Worm (Caenorhabditis elegans): ENCODE measurements around the gene nspd-7.
A peak's percentile ranks its signal among the peaks of the same experiment; 100 is the strongest.

nspd-7 gene

ce11 chrIV:10252350-10252792 lies 16.6 kb downstream of the nspd-7 start (continued):
- TF ChIP-seq unc-39 (tag; optimal IDR thresholded peaks at IDR 0.05): no peak
- TF ChIP-seq F26F4.8 (GFP tag; conservative IDR thresholded peaks at IDR 0.05): no peak
- TF ChIP-seq daf-8 (GFP tag; IDR thresholded peaks at IDR 0.05): no peak
- no peak for TF ChIP-seq ceh-62 (tag; optimal IDR thresholded peaks at IDR 0.05)
- no peak for TF ChIP-seq lin-39 (tag; optimal IDR thresholded peaks at IDR 0.05)
- TF ChIP-seq hmg-1.1 (GFP tag; IDR thresholded peaks at IDR 0.05): peak; percentile 91
- no peak for TF ChIP-seq D1046.2 (GFP tag; IDR thresholded peaks at IDR 0.05)
- no peak for TF ChIP-seq dmd-9 (GFP tag; IDR thresholded peaks at IDR 0.05)
- TF ChIP-seq duxl-1 (tag; optimal IDR thresholded peaks at IDR 0.05; ENCODE audit: poor library complexity): peak; percentile 17
- no peak for TF ChIP-seq attf-4 (tag; optimal IDR thresholded peaks at IDR 0.05)
- TF ChIP-seq ceh-28 (tag; optimal IDR thresholded peaks at IDR 0.05): no peak
- peak in 1 of 2 experiments; percentile 100 for TF ChIP-seq unc-62 (GFP tag; optimal IDR thresholded peaks at IDR 0.05 in 1 of 2)
- no peak for TF ChIP-seq unc-62 (tag; optimal IDR thresholded peaks at IDR 0.05)
- peak; percentile 93 for TF ChIP-seq fkh-10 (GFP tag; optimal IDR thresholded peaks at IDR 0.05)
- TF ChIP-seq Y48G9A.11 (GFP tag; IDR thresholded peaks at IDR 0.05): no peak
- peak; percentile 98 for TF ChIP-seq hlh-30 (tag; optimal IDR thresholded peaks at IDR 0.05; ENCODE audit: insufficient read depth)
- peak; percentile 36 for TF ChIP-seq zag-1 (tag; optimal IDR thresholded peaks at IDR 0.05)
- TF ChIP-seq mes-2 (tag; optimal IDR thresholded peaks at IDR 0.05; ENCODE audit: poor library complexity, severe bottlenecking): peak; percentile 70
- peak; percentile 91 for TF ChIP-seq ctbp-1 (GFP tag; IDR thresholded peaks at IDR 0.05)
- no peak for TF ChIP-seq lin-29 (GFP tag; IDR thresholded peaks at IDR 0.05)
- peak; percentile 77 for TF ChIP-seq F37D6.2 (tag; optimal IDR thresholded peaks at IDR 0.05)
- TF ChIP-seq pha-4 (GFP tag; IDR thresholded peaks at IDR 0.05): peak; percentile 88
- peak; percentile 66 for TF ChIP-seq pha-4 (tag; optimal IDR thresholded peaks at IDR 0.05)
- no peak for TF ChIP-seq ces-1 (GFP tag; optimal IDR thresholded peaks at IDR 0.05)
- TF ChIP-seq Y5F2A.4 (GFP tag; optimal IDR thresholded peaks at IDR 0.05): no peak
- TF ChIP-seq ceh-44 (GFP tag; IDR thresholded peaks at IDR 0.05): no peak
- TF ChIP-seq zip-11 (GFP tag; IDR thresholded peaks at IDR 0.05): no peak
- peak; percentile 93 for TF ChIP-seq tra-1 (GFP tag; IDR thresholded peaks at IDR 0.05)
- peak; percentile 61 for TF ChIP-seq dpl-1 (GFP tag; optimal IDR thresholded peaks at IDR 0.05)
- peak; percentile 96 for TF ChIP-seq dmd-6 (GFP tag; IDR thresholded peaks at IDR 0.05)
- TF ChIP-seq nhr-6 (tag; optimal IDR thresholded peaks at IDR 0.05): peak; percentile 67
- TF ChIP-seq F10B5.3 (tag; optimal IDR thresholded peaks at IDR 0.05): no peak
- peak; percentile 99 for TF ChIP-seq aha-1 (tag)
- TF ChIP-seq lim-7 (GFP tag; IDR thresholded peaks at IDR 0.05): no peak
- no peak for TF ChIP-seq daf-19 (GFP tag; conservative IDR thresholded peaks at IDR 0.05)
- no peak for TF ChIP-seq R02D3.7 (tag; optimal IDR thresholded peaks at IDR 0.05)
- TF ChIP-seq daf-12 (tag; optimal IDR thresholded peaks at IDR 0.05): no peak
- peak; percentile 48 to 65 for TF ChIP-seq daf-16 (GFP tag; optimal IDR thresholded peaks at IDR 0.05)
- TF ChIP-seq daf-16 (tag; optimal IDR thresholded peaks at IDR 0.05): peak; percentile 67
- peak; percentile 93 for TF ChIP-seq ceh-20 (GFP tag; IDR thresholded peaks at IDR 0.05)
- TF ChIP-seq nhr-102 (tag; optimal IDR thresholded peaks at IDR 0.05): peak; percentile 76
- peak; percentile 52 for TF ChIP-seq cey-2 (tag; optimal IDR thresholded peaks at IDR 0.05; ENCODE audit: borderline replicate concordance, insufficient read depth)
- no peak for TF ChIP-seq F44E2.7 (GFP tag; IDR thresholded peaks at IDR 0.05)
- TF ChIP-seq ceh-32 (tag; optimal IDR thresholded peaks at IDR 0.05; ENCODE audit: poor library complexity): no peak
- no peak for TF ChIP-seq sdz-12 (GFP tag; optimal IDR thresholded peaks at IDR 0.05)
- TF ChIP-seq lsy-2 (tag; optimal IDR thresholded peaks at IDR 0.05): peak; percentile 80 to 87
- no peak for TF ChIP-seq nhr-111 (GFP tag; optimal IDR thresholded peaks at IDR 0.05)
- TF ChIP-seq ceh-82 (tag; optimal IDR thresholded peaks at IDR 0.05): no peak
- peak; percentile 56 for TF ChIP-seq lin-38 (GFP tag; IDR thresholded peaks at IDR 0.05)
- no peak for TF ChIP-seq nhr-41 (GFP tag; IDR thresholded peaks at IDR 0.05)
- no peak for TF ChIP-seq egl-27 (tag; optimal IDR thresholded peaks at IDR 0.05)
- peak; percentile 90 for TF ChIP-seq set-16 (GFP tag; IDR thresholded peaks at IDR 0.05)

All from whole organism, L4 larva.